Fruit fly (Drosophila melanogaster) whole organism, embryonic: Measurements from ENCODE around the gene Inx3.
A peak's percentile ranks its signal among the peaks of the same experiment; 100 is the strongest.

ENCODE experiments used
- Adf1 ChIP-seq: fragments of 200-800 bp; sonication (Bioruptor generic); IDR thresholded peaks from 2 replicates; pipeline ENCODE4 v1.3.6; 2022; ENCODE audit warnings: missing biosample characterization, missing genetic modification characterization
- Aef1 ChIP-seq: fragments of 200-800 bp; sonication (Bioruptor generic); IDR thresholded peaks from 3 replicates; pipeline ENCODE4 v1.3.6; 2022; ENCODE audit warnings: missing biosample characterization, missing genetic modification characterization
- B-H1 ChIP-seq: fragments of 200-800 bp; sonication (Bioruptor generic); IDR thresholded peaks from 3 replicates; pipeline ENCODE4 v1.3.6; 2022; ENCODE audit warnings: missing biosample characterization, missing genetic modification characterization
- B-H2 ChIP-seq: fragments of 200-800 bp; sonication (Bioruptor generic); optimal IDR thresholded peaks from 2 replicates; lab custom pipeline; 2018; ENCODE audit warnings: missing biosample characterization, mild to moderate bottlenecking, missing genetic modification characterization
- Bteb2 ChIP-seq: fragments of 200-800 bp; sonication (Bioruptor generic); optimal IDR thresholded peaks from 2 replicates; lab custom pipeline; 2016; ENCODE audit warnings: missing biosample characterization, missing genetic modification characterization
- CG10959 ChIP-seq: fragments of 200-800 bp; sonication (Bioruptor generic); IDR thresholded peaks from 2 replicates; pipeline ENCODE4 v1.3.6; 2022; ENCODE audit warnings: missing biosample characterization, missing genetic modification characterization
- CG11398 ChIP-seq: fragments of 200-800 bp; sonication (Bioruptor generic); optimal IDR thresholded peaks from 2 replicates; lab custom pipeline; 2016; ENCODE audit warnings: missing biosample characterization, missing genetic modification characterization
- CG12219 ChIP-seq: fragments of 200-800 bp; sonication (Bioruptor generic); optimal IDR thresholded peaks from 3 replicates; lab custom pipeline; 2018; ENCODE audit warnings: missing biosample characterization, mild to moderate bottlenecking, missing genetic modification characterization
- CG12299 ChIP-seq: fragments of 200-800 bp; sonication (Bioruptor generic); optimal IDR thresholded peaks from 2 replicates; lab custom pipeline; 2018; ENCODE audit warnings: missing biosample characterization, mild to moderate bottlenecking, missing genetic modification characterization
- CG18599 ChIP-seq: fragments of 200-800 bp; sonication (Bioruptor generic); optimal IDR thresholded peaks from 3 replicates; lab custom pipeline; 2017; ENCODE audit warnings: missing biosample characterization, missing genetic modification characterization, mild to moderate bottlenecking, moderate library complexity, missing genetic modification reagents
- CG2116 ChIP-seq: fragments of 200-800 bp; sonication (Bioruptor generic); optimal IDR thresholded peaks from 3 replicates; lab custom pipeline; 2018; ENCODE audit warnings: missing biosample characterization, mild to moderate bottlenecking, missing genetic modification characterization
- CG2199 ChIP-seq: fragments of 200-800 bp; sonication (Bioruptor generic); IDR thresholded peaks from 3 replicates; pipeline ENCODE4 v1.3.6; 2022; ENCODE audit warnings: missing biosample characterization, missing genetic modification characterization
- CG2712 ChIP-seq: fragments of 200-800 bp; optimal IDR thresholded peaks from 3 replicates; lab custom pipeline; 2019; ENCODE audit warnings: missing biosample characterization, mild to moderate bottlenecking, missing genetic modification characterization, moderate library complexity
- CG6272 ChIP-seq: fragments of 200-800 bp; sonication (Bioruptor generic); IDR thresholded peaks from 2 replicates; pipeline ENCODE4 v1.3.6; 2022; ENCODE audit warnings: missing biosample characterization, missing genetic modification characterization
- CG6854 ChIP-seq: fragments of 200-800 bp; sonication (Bioruptor generic); optimal IDR thresholded peaks from 3 replicates; lab custom pipeline; 2017; ENCODE audit warnings: missing biosample characterization, mild to moderate bottlenecking, missing genetic modification characterization
- CG7357 ChIP-seq: fragments of 200-800 bp; sonication (Bioruptor generic); IDR thresholded peaks from 3 replicates; pipeline ENCODE4 v1.3.6; 2022; ENCODE audit warnings: missing biosample characterization, missing genetic modification characterization
- CG7372 ChIP-seq: fragments of 200-800 bp; sonication (Bioruptor generic); IDR thresholded peaks from 2 replicates; pipeline ENCODE4 v1.3.6; 2022; ENCODE audit warnings: missing biosample characterization, missing genetic modification characterization
- CG7839 ChIP-seq: fragments of 200-800 bp; sonication (Bioruptor generic); optimal IDR thresholded peaks from 3 replicates; lab custom pipeline; 2018; ENCODE audit warnings: missing biosample characterization, mild to moderate bottlenecking, missing genetic modification characterization, moderate library complexity
- CG8944 ChIP-seq: fragments of 200-800 bp; sonication (Bioruptor generic); optimal IDR thresholded peaks from 3 replicates; lab custom pipeline; 2016; ENCODE audit warnings: missing biosample characterization, missing genetic modification characterization
- Dip2 ChIP-seq: fragments of 200-800 bp; sonication (Bioruptor generic); IDR thresholded peaks from 2 replicates; pipeline ENCODE4 v1.3.6; 2022; ENCODE audit warnings: missing biosample characterization, missing genetic modification characterization
- Drgx ChIP-seq: fragments of 200-800 bp; sonication (Bioruptor generic); IDR thresholded peaks from 2 replicates; pipeline ENCODE4 v1.3.6; 2022; ENCODE audit warnings: missing biosample characterization, missing genetic modification characterization
- ERR ChIP-seq: fragments of 200-800 bp; sonication (Bioruptor generic); optimal IDR thresholded peaks from 2 replicates; lab custom pipeline; 2016; ENCODE audit warnings: missing biosample characterization, missing genetic modification characterization
- Hr39 ChIP-seq: fragments of >200 bp; optimal IDR thresholded peaks from 2 replicates; lab custom pipeline; 2017
- Med ChIP-seq: fragments of 200-800 bp; sonication (Bioruptor generic); peaks from one replicate; lab custom pipeline; 2016; ENCODE audit warnings: missing biosample characterization, missing genetic modification characterization, mild to moderate bottlenecking, inconsistent platforms, moderate library complexity
- Meics ChIP-seq: fragments of 200-800 bp; sonication (Bioruptor generic); optimal IDR thresholded peaks from 2 replicates; lab custom pipeline; 2017; ENCODE audit warnings: missing biosample characterization, mild to moderate bottlenecking, missing genetic modification characterization
- Oaz ChIP-seq: fragments of 200-800 bp; sonication (Bioruptor generic); IDR thresholded peaks from 2 replicates; pipeline ENCODE4 v1.3.6; 2022; ENCODE audit warnings: missing biosample characterization, missing genetic modification characterization
- PHDP ChIP-seq: fragments of 200-800 bp; sonication (Bioruptor generic); optimal IDR thresholded peaks from 3 replicates; lab custom pipeline; 2018; ENCODE audit warnings: missing biosample characterization, mild to moderate bottlenecking, missing genetic modification characterization, moderate library complexity
- Rfx ChIP-seq: fragments of 200-800 bp; sonication (Bioruptor generic); IDR thresholded peaks from 2 replicates; pipeline ENCODE4 v1.3.6; 2022; ENCODE audit warnings: missing biosample characterization, missing genetic modification characterization
- al ChIP-seq: fragments of 200-800 bp; sonication (Bioruptor generic); IDR thresholded peaks from 2 replicates; pipeline ENCODE4 v1.3.6; 2022; ENCODE audit warnings: missing biosample characterization, missing genetic modification characterization
- amos ChIP-seq: fragments of 200-800 bp; sonication (Bioruptor generic); IDR thresholded peaks from 2 replicates; pipeline ENCODE4 v1.3.6; 2022; ENCODE audit warnings: missing biosample characterization, missing genetic modification characterization; ENCODE audit not compliant: partially characterized antibody
- bowl ChIP-seq: fragments of 200-800 bp; sonication (Bioruptor generic); IDR thresholded peaks from 2 replicates; pipeline ENCODE4 v1.3.6; 2022; ENCODE audit warnings: missing biosample characterization, missing genetic modification characterization
- br ChIP-seq: fragments of >200 bp; optimal IDR thresholded peaks from 2 replicates; lab custom pipeline; 2017
- bsh ChIP-seq, 2 experiments: fragments of 200-800 bp; sonication (Bioruptor generic); optimal IDR thresholded peaks; 2 replicates each; lab custom pipeline; 2017 to 2018; ENCODE audit warnings: mild to moderate bottlenecking in 2 of 2, missing biosample characterization in 2 of 2, missing genetic modification characterization in 2 of 2, moderate library complexity in 1 of 2
- chinmo ChIP-seq: fragments of 200-800 bp; sonication (Bioruptor generic); IDR thresholded peaks from 4 replicates; pipeline ENCODE4 v1.3.6; 2022; ENCODE audit warnings: missing biosample characterization, missing genetic modification characterization; ENCODE audit not compliant: partially characterized antibody
- ci ChIP-seq: fragments of 200-800 bp; sonication (Bioruptor generic); IDR thresholded peaks from 3 replicates; pipeline ENCODE4 v1.3.6; 2022; ENCODE audit warnings: missing biosample characterization, missing genetic modification characterization
- dan ChIP-seq: fragments of 200-800 bp; sonication (Bioruptor generic); IDR thresholded peaks from 2 replicates; pipeline ENCODE4 v1.3.6; 2022; ENCODE audit warnings: missing biosample characterization, missing genetic modification characterization
- dysf ChIP-seq: fragments of 200-800 bp; sonication (Bioruptor generic); IDR thresholded peaks from 3 replicates; pipeline ENCODE4 v1.3.6; 2022; ENCODE audit warnings: missing biosample characterization, missing genetic modification characterization
- eyg ChIP-seq: fragments of 200-800 bp; sonication (Bioruptor generic); optimal IDR thresholded peaks from 3 replicates; lab custom pipeline; 2016; ENCODE audit warnings: missing biosample characterization, missing genetic modification characterization
- gsb-n ChIP-seq: fragments of 200-800 bp; sonication (Bioruptor generic); optimal IDR thresholded peaks from 3 replicates; lab custom pipeline; 2018; ENCODE audit warnings: missing biosample characterization, mild to moderate bottlenecking, missing genetic modification characterization
- her ChIP-seq: fragments of 200-800 bp; sonication (Bioruptor generic); optimal IDR thresholded peaks from 2 replicates; lab custom pipeline; 2016; ENCODE audit warnings: missing biosample characterization, missing genetic modification characterization
- inv ChIP-seq: fragments of 200-800 bp; sonication (Bioruptor generic); IDR thresholded peaks from 2 replicates; pipeline ENCODE4 v1.3.6; 2022; ENCODE audit warnings: missing biosample characterization, missing genetic modification characterization; ENCODE audit not compliant: partially characterized antibody
- luna ChIP-seq: fragments of 200-800 bp; sonication (Bioruptor generic); optimal IDR thresholded peaks from 2 replicates; lab custom pipeline; 2016; ENCODE audit warnings: missing biosample characterization, missing genetic modification characterization
- nerfin-1 ChIP-seq: fragments of 200-800 bp; sonication (Bioruptor generic); optimal IDR thresholded peaks from 3 replicates; lab custom pipeline; 2019; ENCODE audit warnings: missing biosample characterization, mild to moderate bottlenecking, missing genetic modification characterization, moderate library complexity
- odd ChIP-seq: fragments of 200-800 bp; sonication (Bioruptor generic); optimal IDR thresholded peaks from 2 replicates; lab custom pipeline; 2017; ENCODE audit warnings: missing biosample characterization, mild to moderate bottlenecking, missing genetic modification characterization
- peb ChIP-seq: fragments of 200-800 bp; sonication (Bioruptor generic); IDR thresholded peaks from 2 replicates; pipeline ENCODE4 v1.3.6; 2022; ENCODE audit warnings: missing biosample characterization, missing genetic modification characterization
- pita ChIP-seq: fragments of 200-800 bp; sonication (Bioruptor generic); optimal IDR thresholded peaks from 2 replicates; lab custom pipeline; 2017; ENCODE audit warnings: missing biosample characterization, mild to moderate bottlenecking, missing genetic modification characterization
- rib ChIP-seq: fragments of 200-800 bp; sonication (Bioruptor generic); IDR thresholded peaks from 2 replicates; pipeline ENCODE4 v1.3.6; 2022; ENCODE audit warnings: missing biosample characterization, missing genetic modification characterization
- schlank ChIP-seq: fragments of 200-800 bp; sonication (Bioruptor generic); optimal IDR thresholded peaks from 2 replicates; lab custom pipeline; 2018; ENCODE audit warnings: missing biosample characterization, mild to moderate bottlenecking, missing genetic modification characterization
- sna ChIP-seq: fragments of 200-800 bp; sonication (Bioruptor generic); IDR thresholded peaks from 2 replicates; pipeline ENCODE4 v1.3.6; 2022; ENCODE audit warnings: missing biosample characterization, missing genetic modification characterization; ENCODE audit not compliant: partially characterized antibody
- so ChIP-seq: fragments of 200-800 bp; sonication (Bioruptor generic); IDR thresholded peaks from 3 replicates; pipeline ENCODE4 v1.3.6; 2022; ENCODE audit warnings: missing biosample characterization, missing genetic modification characterization
- ssp ChIP-seq: fragments of 200-800 bp; sonication (Bioruptor generic); IDR thresholded peaks from 2 replicates; pipeline ENCODE4 v1.3.6; 2022; ENCODE audit warnings: missing biosample characterization, missing genetic modification characterization
- trem ChIP-seq: fragments of 200-800 bp; optimal IDR thresholded peaks from 3 replicates; lab custom pipeline; 2019; ENCODE audit warnings: missing biosample characterization, mild to moderate bottlenecking, missing genetic modification characterization, moderate library complexity

Inx3 gene

dm6 chr3R:28904816-28905435, 45.6 kb upstream of the Inx3 start (continued):
- TF ChIP-seq Drgx, result peak; percentile 83
- peak; percentile 25 for TF ChIP-seq gsb-n
- TF ChIP-seq pita (GFP tag; lab: Kevin White, UChicago), result no peak
- peak; percentile 82 for TF ChIP-seq CG7839
- TF ChIP-seq CG2116 (GFP tag; lab: Kevin White, UChicago), result no peak
- TF ChIP-seq trem (tag; lab: Kevin White, UChicago), result no peak
- TF ChIP-seq Meics (GFP tag; lab: Kevin White, UChicago), result peak; percentile 67
- peak; percentile 81 for TF ChIP-seq Bteb2 (GFP tag; lab: Kevin White, UChicago)
- TF ChIP-seq al (GFP tag; lab: Robert Waterston, UW), result peak; percentile 92
- TF ChIP-seq amos (GFP tag; lab: Robert Waterston, UW), result no peak
- TF ChIP-seq sna (GFP tag; lab: Robert Waterston, UW), result no peak
- TF ChIP-seq CG10959 (GFP tag; lab: Robert Waterston, UW), result no peak
- peak; percentile 91 for TF ChIP-seq dysf (GFP tag; lab: Robert Waterston, UW)
- peak; percentile 87 for TF ChIP-seq ci
- peak; percentile 66 for TF ChIP-seq CG2712 (tag; lab: Kevin White, UChicago)
- TF ChIP-seq CG12219 (GFP tag; lab: Kevin White, UChicago), result peak; percentile 73
- TF ChIP-seq PHDP, result peak; percentile 83
- no peak for TF ChIP-seq Dip2 (GFP tag; lab: Robert Waterston, UW)
- TF ChIP-seq CG11398, result peak; percentile 73
- TF ChIP-seq Hr39 (lab: Kevin White, UChicago), result no peak
- TF ChIP-seq chinmo (GFP tag; lab: Robert Waterston, UW), result no peak
- no peak for TF ChIP-seq inv
- TF ChIP-seq br, result no peak
- peak; percentile 75 for TF ChIP-seq so (GFP tag; lab: Robert Waterston, UW)
- no peak for TF ChIP-seq nerfin-1 (tag; lab: Kevin White, UChicago)
- TF ChIP-seq B-H1 (GFP tag; lab: Robert Waterston, UW), result peak; percentile 67; the same call in 2 of the 3 replicates
- peak; percentile 39; the same call in 1 of the 2 replicates for TF ChIP-seq bowl (GFP tag; lab: Robert Waterston, UW)
- peak; percentile 72 for TF ChIP-seq CG6272 (GFP tag; lab: Robert Waterston, UW)
- peak; percentile 54 for TF ChIP-seq CG18599 (GFP tag; lab: Kevin White, UChicago)
- TF ChIP-seq CG7357 (GFP tag; lab: Robert Waterston, UW), result peak; percentile 74
- peak; percentile 5 for TF ChIP-seq CG12299 (tag; lab: Kevin White, UChicago)
- TF ChIP-seq B-H2 (GFP tag; lab: Kevin White, UChicago), result peak; percentile 64
- TF ChIP-seq schlank, result peak; percentile 70
- TF ChIP-seq CG2199, result no peak
- TF ChIP-seq bsh (GFP tag; optimal IDR thresholded peaks at IDR 0.05; lab: Kevin White, UChicago), result peak in 1 of 2 experiments; percentile 80
- TF ChIP-seq Adf1 (GFP tag; lab: Robert Waterston, UW), result no peak; the same call in 1 of the 2 replicates
- peak; percentile 98 for TF ChIP-seq Med
- TF ChIP-seq ssp, result peak; percentile 63
- TF ChIP-seq CG6854, result peak; percentile 31
- peak; percentile 70 for TF ChIP-seq Oaz
- peak; percentile 75 for TF ChIP-seq ERR
- TF ChIP-seq CG7372 (GFP tag; lab: Robert Waterston, UW), result peak; percentile 68
- peak; percentile 66 for TF ChIP-seq CG8944
- peak; percentile 86 for TF ChIP-seq Aef1 (GFP tag; lab: Robert Waterston, UW)
- peak; percentile 94 for TF ChIP-seq Rfx (GFP tag; lab: Robert Waterston, UW)
- TF ChIP-seq her, result peak; percentile 82
- peak; percentile 39 for TF ChIP-seq luna (GFP tag; lab: Kevin White, UChicago)
- no peak for TF ChIP-seq dan (GFP tag; lab: Robert Waterston, UW)
- peak; percentile 61 for TF ChIP-seq eyg (GFP tag; lab: Kevin White, UChicago)
- peak; percentile 77 for TF ChIP-seq rib
- peak; percentile 57 for TF ChIP-seq odd (GFP tag; lab: Kevin White, UChicago)
- TF ChIP-seq peb (GFP tag; lab: Robert Waterston, UW), result peak; percentile 35; the same call in 1 of the 2 replicates
